Worm (Caenorhabditis elegans): Measurements from ENCODE around the gene C07A9.10.

ce11 chrIII:9689377-9689776 lies 3.5 kb upstream of the C07A9.10 start:
- TF ChIP-seq ztf-23 (GFP tag; IDR thresholded peaks at IDR 0.05): no peak
- TF ChIP-seq T22C8.4 (GFP tag; IDR thresholded peaks at IDR 0.05): no peak
